Fruit fly (Drosophila melanogaster) whole organism, embryonic: Measurements from ENCODE around the gene CG14669.

Experiments used
- ATbp ChIP-seq: fragments of 200-800 bp; sonication (Bioruptor generic); optimal IDR thresholded peaks from 2 replicates; lab custom pipeline; 2017; ENCODE audit warnings: missing biosample characterization, mild to moderate bottlenecking, missing genetic modification characterization, missing genetic modification reagents
- CG11398 ChIP-seq: fragments of 200-800 bp; sonication (Bioruptor generic); optimal IDR thresholded peaks from 2 replicates; lab custom pipeline; 2016; ENCODE audit warnings: missing biosample characterization, missing genetic modification characterization
- CG11560 ChIP-seq: fragments of 200-800 bp; sonication (Bioruptor generic); IDR thresholded peaks from 3 replicates; pipeline ENCODE4 v1.3.6; 2022; ENCODE audit warnings: missing biosample characterization, missing genetic modification characterization
- CG11723 ChIP-seq: fragments of 200-800 bp; sonication (Bioruptor generic); optimal IDR thresholded peaks from 2 replicates; lab custom pipeline; 2017; ENCODE audit warnings: missing biosample characterization, mild to moderate bottlenecking, missing genetic modification characterization
- CG12219 ChIP-seq: fragments of 200-800 bp; sonication (Bioruptor generic); optimal IDR thresholded peaks from 3 replicates; lab custom pipeline; 2018; ENCODE audit warnings: missing biosample characterization, mild to moderate bottlenecking, missing genetic modification characterization
- CG12236 ChIP-seq: fragments of 200-800 bp; sonication (Bioruptor generic); optimal IDR thresholded peaks from 2 replicates; lab custom pipeline; 2016; ENCODE audit warnings: missing biosample characterization, missing genetic modification characterization
- CG1233 ChIP-seq: fragments of 200-800 bp; sonication (Bioruptor generic); optimal IDR thresholded peaks from 4 replicates; lab custom pipeline; 2018; ENCODE audit warnings: missing biosample characterization, mild to moderate bottlenecking, missing genetic modification characterization
- CG13123 ChIP-seq: fragments of 200-800 bp; sonication (Bioruptor generic); optimal IDR thresholded peaks from 2 replicates; lab custom pipeline; 2016; ENCODE audit warnings: missing biosample characterization, missing genetic modification characterization
- CG14667 ChIP-seq: fragments of 200-800 bp; sonication (Bioruptor generic); IDR thresholded peaks from 2 replicates; pipeline ENCODE4 v1.3.6; 2022; ENCODE audit warnings: missing biosample characterization, missing genetic modification characterization
- CG1602 ChIP-seq: fragments of 200-800 bp; sonication (Bioruptor generic); optimal IDR thresholded peaks from 3 replicates; lab custom pipeline; 2016; ENCODE audit warnings: missing biosample characterization, missing genetic modification characterization
- CG2116 ChIP-seq: fragments of 200-800 bp; sonication (Bioruptor generic); optimal IDR thresholded peaks from 3 replicates; lab custom pipeline; 2018; ENCODE audit warnings: missing biosample characterization, mild to moderate bottlenecking, missing genetic modification characterization
- CG3281 ChIP-seq: fragments of 200-800 bp; sonication (Bioruptor generic); optimal IDR thresholded peaks from 3 replicates; lab custom pipeline; 2017; ENCODE audit warnings: missing biosample characterization, mild to moderate bottlenecking, missing genetic modification characterization
- CG34376 ChIP-seq: fragments of 200-800 bp; sonication (Bioruptor generic); optimal IDR thresholded peaks from 2 replicates; lab custom pipeline; 2018; ENCODE audit warnings: missing biosample characterization, mild to moderate bottlenecking, missing genetic modification characterization
- CG43689 ChIP-seq: fragments of 200-800 bp; sonication (Bioruptor generic); IDR thresholded peaks from 2 replicates; pipeline ENCODE4 v1.3.6; 2022; ENCODE audit warnings: missing biosample characterization, missing genetic modification characterization
- CG6254 ChIP-seq: fragments of 200-800 bp; sonication (Bioruptor generic); optimal IDR thresholded peaks from 3 replicates; lab custom pipeline; 2017; ENCODE audit warnings: mild to moderate bottlenecking, missing biosample characterization, missing genetic modification reagents, missing genetic modification characterization
- CG6689 ChIP-seq: fragments of 200-800 bp; sonication (Bioruptor generic); IDR thresholded peaks from 2 replicates; pipeline ENCODE4 v1.3.6; 2022; ENCODE audit warnings: missing biosample characterization, missing genetic modification characterization
- CG7839 ChIP-seq: fragments of 200-800 bp; sonication (Bioruptor generic); optimal IDR thresholded peaks from 3 replicates; lab custom pipeline; 2018; ENCODE audit warnings: missing biosample characterization, mild to moderate bottlenecking, missing genetic modification characterization, moderate library complexity
- CG9609 ChIP-seq: fragments of 200-800 bp; sonication (Bioruptor generic); optimal IDR thresholded peaks from 3 replicates; lab custom pipeline; 2016; ENCODE audit warnings: missing biosample characterization, missing genetic modification characterization
- CHES-1-like ChIP-seq: fragments of 200-800 bp; sonication (Bioruptor generic); optimal IDR thresholded peaks from 2 replicates; lab custom pipeline; 2016; ENCODE audit warnings: missing biosample characterization, missing genetic modification characterization
- Deaf1 ChIP-seq: fragments of 200-800 bp; optimal IDR thresholded peaks from 3 replicates; lab custom pipeline; 2019; ENCODE audit warnings: missing biosample characterization, mild to moderate bottlenecking, missing genetic modification characterization, moderate library complexity
- Dip3 ChIP-seq: fragments of 200-800 bp; sonication (Bioruptor generic); optimal IDR thresholded peaks from 3 replicates; lab custom pipeline; 2016; ENCODE audit warnings: missing biosample characterization, missing genetic modification characterization
- Doc3 ChIP-seq: fragments of 200-800 bp; sonication (Bioruptor generic); IDR thresholded peaks from 3 replicates; pipeline ENCODE4 v1.3.6; 2022; ENCODE audit warnings: missing biosample characterization, missing genetic modification characterization; ENCODE audit not compliant: partially characterized antibody
- Drgx ChIP-seq: fragments of 200-800 bp; sonication (Bioruptor generic); IDR thresholded peaks from 2 replicates; pipeline ENCODE4 v1.3.6; 2022; ENCODE audit warnings: missing biosample characterization, missing genetic modification characterization
- Ets97D ChIP-seq: fragments of 200-800 bp; sonication (Bioruptor generic); optimal IDR thresholded peaks from 3 replicates; lab custom pipeline; 2016; ENCODE audit warnings: missing biosample characterization, missing genetic modification characterization
- Gug ChIP-seq: fragments of 200-800 bp; sonication (Bioruptor generic); IDR thresholded peaks from 4 replicates; pipeline ENCODE4 v1.3.6; 2022; ENCODE audit warnings: missing biosample characterization, missing genetic modification characterization
- HLH3B ChIP-seq: fragments of 200-800 bp; sonication (Bioruptor generic); IDR thresholded peaks from 2 replicates; pipeline ENCODE4 v1.3.6; 2022; ENCODE audit warnings: missing biosample characterization, missing genetic modification characterization
- HLHmδ ChIP-seq: fragments of 200-800 bp; sonication (Bioruptor generic); optimal IDR thresholded peaks from 2 replicates; lab custom pipeline; 2018; ENCODE audit warnings: missing biosample characterization, mild to moderate bottlenecking, missing genetic modification characterization, moderate library complexity
- Hr39 ChIP-seq: fragments of >200 bp; optimal IDR thresholded peaks from 2 replicates; lab custom pipeline; 2017
- MESR4 ChIP-seq: fragments of 200-800 bp; sonication (Bioruptor generic); optimal IDR thresholded peaks from 2 replicates; lab custom pipeline; 2018; ENCODE audit warnings: missing biosample characterization, mild to moderate bottlenecking, missing genetic modification characterization, moderate library complexity
- Neu2 ChIP-seq: fragments of 200-800 bp; sonication (Bioruptor generic); optimal IDR thresholded peaks from 3 replicates; lab custom pipeline; 2016; ENCODE audit warnings: missing biosample characterization, missing genetic modification characterization, borderline replicate concordance
- Oaz ChIP-seq: fragments of 200-800 bp; sonication (Bioruptor generic); IDR thresholded peaks from 2 replicates; pipeline ENCODE4 v1.3.6; 2022; ENCODE audit warnings: missing biosample characterization, missing genetic modification characterization
- Side ChIP-seq: fragments of 200-800 bp; sonication (Bioruptor generic); optimal IDR thresholded peaks from 2 replicates; lab custom pipeline; 2016; ENCODE audit warnings: missing biosample characterization, missing genetic modification characterization
- Sry-β ChIP-seq: fragments of 200-800 bp; sonication (Bioruptor generic); optimal IDR thresholded peaks from 2 replicates; lab custom pipeline; 2018; ENCODE audit warnings: missing biosample characterization, mild to moderate bottlenecking, missing genetic modification characterization, moderate library complexity
- crc ChIP-seq: fragments of 200-800 bp; sonication (Bioruptor generic); optimal IDR thresholded peaks from 2 replicates; lab custom pipeline; 2016; ENCODE audit warnings: missing biosample characterization, missing genetic modification characterization
- da ChIP-seq: fragments of 200-800 bp; sonication (Bioruptor generic); optimal IDR thresholded peaks from 2 replicates; lab custom pipeline; 2016; ENCODE audit warnings: missing biosample characterization, missing genetic modification characterization
- danr ChIP-seq: fragments of 200-800 bp; sonication (Bioruptor generic); IDR thresholded peaks from 2 replicates; pipeline ENCODE4 v1.3.6; 2022; ENCODE audit warnings: missing biosample characterization, missing genetic modification characterization
- ems ChIP-seq: fragments of 200-800 bp; sonication (Bioruptor generic); optimal IDR thresholded peaks from 3 replicates; lab custom pipeline; 2016; ENCODE audit warnings: missing biosample characterization, missing genetic modification characterization
- gsb-n ChIP-seq: fragments of 200-800 bp; sonication (Bioruptor generic); optimal IDR thresholded peaks from 3 replicates; lab custom pipeline; 2018; ENCODE audit warnings: missing biosample characterization, mild to moderate bottlenecking, missing genetic modification characterization
- h ChIP-seq: fragments of >200 bp; optimal IDR thresholded peaks from 2 replicates; lab custom pipeline; 2017
- hbn ChIP-seq: fragments of 200-800 bp; sonication (Bioruptor generic); IDR thresholded peaks from 2 replicates; pipeline ENCODE4 v1.3.6; 2022; ENCODE audit warnings: missing biosample characterization, missing genetic modification characterization; ENCODE audit not compliant: partially characterized antibody
- her ChIP-seq: fragments of 200-800 bp; sonication (Bioruptor generic); optimal IDR thresholded peaks from 2 replicates; lab custom pipeline; 2016; ENCODE audit warnings: missing biosample characterization, missing genetic modification characterization
- luna ChIP-seq: fragments of 200-800 bp; sonication (Bioruptor generic); optimal IDR thresholded peaks from 2 replicates; lab custom pipeline; 2016; ENCODE audit warnings: missing biosample characterization, missing genetic modification characterization
- nau ChIP-seq: fragments of 200-800 bp; sonication (Bioruptor generic); optimal IDR thresholded peaks from 3 replicates; lab custom pipeline; 2017; ENCODE audit warnings: missing biosample characterization, mild to moderate bottlenecking, missing genetic modification characterization, missing genetic modification reagents
- pan ChIP-seq, 4 experiments: fragments of >200 bp in 3 of 4; fragments of 200-800 bp in 1 of 4; sonication (Bioruptor generic) in 1 of 4; optimal IDR thresholded peaks in 3 of 4; IDR thresholded peaks in 1 of 4; 2 replicates each; pipeline versions ENCODE4 v1.3.6 to Lab custom; 2017 to 2022; ENCODE audit warnings: missing biosample characterization in 2 of 4, missing genetic modification characterization in 2 of 4, mixed read lengths in 1 of 4
- pho ChIP-seq: fragments of 200-800 bp; sonication (Bioruptor generic); optimal IDR thresholded peaks from 2 replicates; lab custom pipeline; 2016; ENCODE audit warnings: missing biosample characterization, missing genetic modification characterization
- run ChIP-seq: fragments of 200-800 bp; sonication (Bioruptor generic); optimal IDR thresholded peaks from 3 replicates; lab custom pipeline; 2018; ENCODE audit warnings: missing biosample characterization, mild to moderate bottlenecking, missing genetic modification characterization
- tin ChIP-seq: fragments of 200-800 bp; sonication (Bioruptor generic); optimal IDR thresholded peaks from 3 replicates; lab custom pipeline; 2016; ENCODE audit warnings: missing biosample characterization, missing genetic modification characterization
- tio ChIP-seq: fragments of 200-800 bp; sonication (Bioruptor generic); optimal IDR thresholded peaks from 2 replicates; lab custom pipeline; 2017; ENCODE audit warnings: missing biosample characterization, missing genetic modification characterization, inconsistent platforms
- twi ChIP-seq: fragments of 200-800 bp; optimal IDR thresholded peaks from 2 replicates; lab custom pipeline; 2019; ENCODE audit warnings: missing biosample characterization, mild to moderate bottlenecking, missing genetic modification characterization, moderate library complexity
- tx ChIP-seq: fragments of 200-800 bp; sonication (Bioruptor generic); optimal IDR thresholded peaks from 2 replicates; lab custom pipeline; 2016; ENCODE audit warnings: missing biosample characterization, missing genetic modification characterization
- unc-4 ChIP-seq: fragments of 200-800 bp; sonication (Bioruptor generic); IDR thresholded peaks from 2 replicates; pipeline ENCODE4 v1.3.6; 2022; ENCODE audit warnings: missing biosample characterization, missing genetic modification characterization; ENCODE audit not compliant: partially characterized antibody
- zen ChIP-seq: fragments of 200-800 bp; sonication (Bioruptor generic); optimal IDR thresholded peaks from 3 replicates; lab custom pipeline; 2018; ENCODE audit warnings: missing biosample characterization, mild to moderate bottlenecking, missing genetic modification characterization, moderate library complexity

Gene CG14669

DNA sequence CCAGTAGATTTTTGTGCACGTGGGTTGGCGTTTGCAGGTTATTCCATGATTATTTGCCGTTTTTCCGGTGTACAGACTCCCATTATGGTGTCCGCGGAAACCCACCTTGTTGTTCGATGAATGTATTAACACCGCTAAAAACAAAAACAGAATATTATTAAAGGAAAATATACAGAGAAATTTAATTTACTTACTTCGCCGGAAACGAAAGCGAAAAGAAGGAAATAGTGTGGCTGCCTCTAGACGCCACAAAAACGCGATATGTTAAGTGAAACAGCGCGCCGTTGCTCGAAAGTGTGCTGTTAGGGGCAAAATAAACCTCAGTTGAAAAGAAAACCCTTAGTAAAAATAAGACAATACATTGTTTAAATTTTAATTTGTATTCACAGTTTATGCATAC lies 52.5 kb downstream of the CG14669 start, which contains the start of gene RpL35A (continued):
- TF ChIP-seq da (GFP tag; lab: Kevin White, UChicago) (peak; percentile 35), h (lab: Kevin White, UChicago) (no peak), CG1233 (GFP tag; lab: Kevin White, UChicago) (peak; percentile 87), ATbp (GFP tag; lab: Kevin White, UChicago) (peak; percentile 67), Doc3 (GFP tag; lab: Robert Waterston, UW) (no peak), HLH3B (GFP tag; lab: Robert Waterston, UW) (peak; percentile 26; the same call in 1 of the 2 replicates), ems (GFP tag; lab: Kevin White, UChicago) (peak; percentile 67), danr (no peak), her (GFP tag; lab: Kevin White, UChicago) (peak; percentile 54), run (peak; percentile 24), CG12236 (GFP tag; lab: Kevin White, UChicago) (peak; percentile 37), Gug (GFP tag; lab: Robert Waterston, UW) (no peak), zen (tag; lab: Kevin White, UChicago) (peak; percentile 50), CG7839 (tag; lab: Kevin White, UChicago) (peak; percentile 65), tio (GFP tag; lab: Kevin White, UChicago) (no peak), Oaz (GFP tag; lab: Robert Waterston, UW) (no peak), CG43689 (GFP tag; lab: Robert Waterston, UW) (no peak), CG6689 (no peak), CG1602 (GFP tag; lab: Kevin White, UChicago) (peak; percentile 6), gsb-n (peak; percentile 59), tin (GFP tag; lab: Kevin White, UChicago) (peak; percentile 9), Sry-β (GFP tag; lab: Kevin White, UChicago) (no peak), Drgx (no peak), CG34376 (GFP tag; lab: Kevin White, UChicago) (peak; percentile 96), CG13123 (GFP tag; lab: Kevin White, UChicago) (no peak), hbn (GFP tag; lab: Robert Waterston, UW) (no peak), CG2116 (no peak), luna (GFP tag; lab: Kevin White, UChicago) (peak; percentile 29), CHES-1-like (GFP tag; lab: Kevin White, UChicago) (peak; percentile 72), CG9609 (GFP tag; lab: Kevin White, UChicago) (peak; percentile 50), unc-4 (GFP tag; lab: Robert Waterston, UW) (no peak), CG12219 (GFP tag; lab: Kevin White, UChicago) (peak; percentile 74), Hr39 (lab: Kevin White, UChicago) (no peak), nau (GFP tag; lab: Kevin White, UChicago) (no peak), CG11723 (peak; percentile 76), twi (tag; lab: Kevin White, UChicago) (peak; percentile 46), MESR4 (GFP tag; lab: Kevin White, UChicago) (peak; percentile 99), Dip3 (GFP tag; lab: Kevin White, UChicago) (peak; percentile 33), CG6254 (GFP tag; lab: Kevin White, UChicago) (peak; percentile 59), CG14667 (GFP tag; lab: Robert Waterston, UW) (no peak), CG11398 (GFP tag; lab: Kevin White, UChicago) (peak; percentile 57), Deaf1 (tag; lab: Kevin White, UChicago) (peak; percentile 17), crc (peak; percentile 54), CG3281 (GFP tag; lab: Kevin White, UChicago) (peak; percentile 86), Ets97D (peak; percentile 99), pan (optimal IDR thresholded peaks at IDR 0.05; lab: Kevin White, UChicago) (no peak), pan (GFP tag; optimal IDR thresholded peaks at IDR 0.05 in 1 of 2, IDR thresholded peaks at IDR 0.05 in 1 of 2) (peak in 1 of 2 experiments; percentile 67), pho (GFP tag; lab: Kevin White, UChicago) (peak; percentile 33), Neu2 (GFP tag; lab: Kevin White, UChicago) (peak; percentile 19), CG11560 (tag; lab: Robert Waterston, UW) (no peak), Side (GFP tag; lab: Kevin White, UChicago) (peak; percentile 74), HLHmδ (GFP tag; lab: Kevin White, UChicago) (peak; percentile 89), tx (GFP tag; lab: Kevin White, UChicago) (no peak)
